Fruit fly (Drosophila melanogaster): ENCODE results near the gene crq.

DNA sequence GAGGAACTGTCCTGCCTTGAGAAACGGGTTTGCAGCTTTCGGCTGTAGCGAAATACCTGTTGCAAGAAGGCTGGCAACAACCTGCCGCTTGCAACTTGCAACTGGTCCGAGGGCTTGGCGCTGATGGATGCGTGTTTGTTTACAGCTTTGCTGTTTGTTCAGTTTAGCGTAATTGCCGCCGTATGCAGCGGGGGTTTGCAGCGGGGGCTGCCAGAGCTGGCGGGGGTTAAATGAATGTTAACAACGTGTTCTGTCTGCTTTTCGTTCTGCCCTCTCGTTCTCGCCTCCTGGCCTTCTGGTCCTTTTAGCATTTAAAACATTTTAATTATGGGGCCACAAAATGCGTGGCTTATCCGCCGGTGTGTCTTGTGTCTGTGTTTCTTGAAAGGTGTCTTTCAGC, 47.1 kb upstream of the crq start:
- TF ChIP-seq psq (optimal IDR thresholded peaks at IDR 0.05) (no peak), usp (GFP tag; optimal IDR thresholded peaks at IDR 0.05) (no peak), pan (optimal IDR thresholded peaks at IDR 0.05) (no peak), CG8478 (optimal IDR thresholded peaks at IDR 0.05) (no peak), EcR (GFP tag; optimal IDR thresholded peaks at IDR 0.05) (no peak), Dll (optimal IDR thresholded peaks at IDR 0.05) (peak; percentile 49)
